Worm (Caenorhabditis elegans) whole organism, midembryonic: ENCODE results near the gene unc-1.

Experiments
- T22C8.4 ChIP-seq: fragments of 200-800 bp; sonication (Bioruptor generic); IDR thresholded peaks from 2 replicates; pipeline ENCODE4 v1.3.6; 2022; ENCODE audit warnings: missing genetic modification characterization, missing compliant biosample characterization
- cog-1 ChIP-seq: sonication (generic microtip); optimal IDR thresholded peaks from 2 replicates; lab custom pipeline; 2016; ENCODE audit warnings: missing genetic modification characterization, missing compliant biosample characterization
- flt-1 ChIP-seq: fragments of 200-800 bp; sonication (Bioruptor generic); IDR thresholded peaks from 2 replicates; pipeline ENCODE4 v1.3.6; 2022; ENCODE audit warnings: missing genetic modification characterization, missing compliant biosample characterization
- klf-2 ChIP-seq: fragments of 200-800 bp; sonication (Bioruptor generic); conservative IDR thresholded peaks from 2 replicates; pipeline ENCODE4 v1.3.6; 2022; ENCODE audit warnings: missing genetic modification reagents, missing genetic modification characterization, missing compliant biosample characterization
- med-1 ChIP-seq: sonication (generic microtip); optimal IDR thresholded peaks from 2 replicates; lab custom pipeline; 2017; ENCODE audit warnings: missing genetic modification characterization, mild to moderate bottlenecking, missing compliant biosample characterization, antibody characterized with exemption, missing genetic modification reagents; ENCODE audit not compliant: insufficient read depth
- ref-1 ChIP-seq: fragments of 200-800 bp; sonication (Bioruptor generic); conservative IDR thresholded peaks from 2 replicates; pipeline ENCODE4 v1.3.6; 2022; ENCODE audit warnings: missing genetic modification reagents, missing genetic modification characterization, missing compliant biosample characterization
- tab-1 ChIP-seq: fragments of 200-800 bp; sonication (Bioruptor generic); IDR thresholded peaks from 2 replicates; pipeline ENCODE4 v1.3.6; 2022; ENCODE audit warnings: missing genetic modification characterization, missing compliant biosample characterization
- ztf-23 ChIP-seq: fragments of 200-800 bp; sonication (Bioruptor generic); IDR thresholded peaks from 2 replicates; pipeline ENCODE4 v1.3.6; 2022; ENCODE audit warnings: missing genetic modification reagents, missing genetic modification characterization, missing compliant biosample characterization
- ztf-29 ChIP-seq: fragments of 200-800 bp; sonication (Bioruptor generic); IDR thresholded peaks from 2 replicates; pipeline ENCODE4 v1.3.6; 2022; ENCODE audit warnings: missing genetic modification reagents, missing genetic modification characterization, missing compliant biosample characterization

The unc-1 gene

DNA sequence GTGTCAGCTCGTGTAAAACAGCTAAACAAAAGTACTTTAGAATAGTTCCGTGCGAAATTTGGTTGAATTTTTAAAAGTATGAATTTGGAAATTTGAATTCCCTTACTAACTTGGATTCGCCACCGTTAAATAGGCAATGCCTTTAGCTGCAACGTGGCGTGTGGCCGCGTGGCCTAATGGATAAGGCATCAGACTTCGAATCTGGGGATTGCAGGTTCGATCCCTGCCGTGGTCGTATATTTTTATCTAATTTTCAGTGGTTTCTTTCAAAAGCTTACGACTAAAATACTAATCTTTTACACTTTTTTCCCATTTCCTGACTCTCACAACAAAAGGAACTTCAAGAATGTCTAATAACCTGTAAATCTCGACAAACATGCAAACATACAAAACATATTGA lies 27.4 kb upstream of the unc-1 start:
- TF ChIP-seq tab-1 (no peak), ref-1 (no peak), ztf-29 (GFP tag; lab: Robert Waterston, UW) (no peak), ztf-23 (GFP tag; lab: Robert Waterston, UW) (no peak), cog-1 (tag; lab: Kevin White, UChicago) (no peak), med-1 (GFP tag; lab: Kevin White, UChicago) (no peak), T22C8.4 (GFP tag; lab: Robert Waterston, UW) (no peak)

DNA sequence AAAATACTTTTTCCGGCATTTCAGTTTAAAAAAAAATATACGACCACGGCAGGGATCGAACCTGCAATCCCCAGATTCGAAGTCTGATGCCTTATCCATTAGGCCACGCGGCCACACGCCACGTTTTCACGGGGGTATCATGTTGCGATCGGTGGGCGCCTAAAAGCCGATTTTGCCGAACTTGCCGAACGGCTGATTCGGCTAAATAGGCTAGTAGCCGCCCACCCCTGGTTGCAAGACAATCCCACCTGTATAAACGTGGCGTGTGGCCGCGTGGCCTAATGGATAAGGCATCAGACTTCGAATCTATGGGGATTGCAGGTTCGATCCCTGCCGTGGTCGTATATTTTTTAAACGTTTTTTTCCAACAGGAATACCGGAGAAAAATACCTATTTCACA lies 26.9 kb upstream of the unc-1 start:
- TF ChIP-seq med-1 (GFP tag; lab: Kevin White, UChicago) (no peak), T22C8.4 (GFP tag; lab: Robert Waterston, UW) (no peak), ref-1 (no peak), cog-1 (tag; lab: Kevin White, UChicago) (no peak), ztf-29 (GFP tag; lab: Robert Waterston, UW) (no peak), klf-2 (GFP tag; lab: Robert Waterston, UW) (no peak), tab-1 (0 out of 2 replicates have a peak, but pooled peaks have one; percentile 57), ztf-23 (GFP tag; lab: Robert Waterston, UW) (no peak), flt-1 (0 out of 2 replicates have a peak, but pooled peaks have one; percentile 8)

DNA sequence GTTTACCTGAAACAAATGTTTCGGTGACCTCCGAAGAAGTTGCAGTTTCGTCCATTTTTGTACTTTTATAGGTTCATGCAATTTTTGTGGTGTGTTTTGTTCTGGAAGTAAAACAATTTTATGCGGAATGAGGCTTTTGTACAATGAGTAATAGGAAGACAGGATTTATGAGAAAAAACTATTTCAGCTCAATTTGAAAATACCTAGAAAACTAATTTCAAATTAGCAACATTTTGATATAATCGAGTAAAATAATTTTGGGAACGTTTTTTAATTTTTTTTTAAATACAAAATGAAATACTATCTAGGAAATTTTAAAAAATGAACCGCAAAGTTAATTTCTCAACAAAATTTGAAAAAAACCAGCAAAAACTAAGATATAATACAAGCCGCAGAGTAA lies 25.8 kb upstream of the unc-1 start, which contains the start of gene rei-2:
Gene rei-2 (minus strand): TSS at position 101 of the 400 bp plus-strand sequence.
- no peak for TF ChIP-seq ztf-23 (GFP tag; lab: Robert Waterston, UW)
- TF ChIP-seq cog-1 (tag; lab: Kevin White, UChicago), result no peak
- no peak for TF ChIP-seq T22C8.4 (GFP tag; lab: Robert Waterston, UW)
- TF ChIP-seq tab-1, result no peak
- TF ChIP-seq flt-1, result no peak
- TF ChIP-seq ref-1, result no peak
- TF ChIP-seq med-1 (GFP tag; lab: Kevin White, UChicago), result no peak
- no peak for TF ChIP-seq ztf-29 (GFP tag; lab: Robert Waterston, UW)
- TF ChIP-seq klf-2 (GFP tag; lab: Robert Waterston, UW), result no peak

DNA sequence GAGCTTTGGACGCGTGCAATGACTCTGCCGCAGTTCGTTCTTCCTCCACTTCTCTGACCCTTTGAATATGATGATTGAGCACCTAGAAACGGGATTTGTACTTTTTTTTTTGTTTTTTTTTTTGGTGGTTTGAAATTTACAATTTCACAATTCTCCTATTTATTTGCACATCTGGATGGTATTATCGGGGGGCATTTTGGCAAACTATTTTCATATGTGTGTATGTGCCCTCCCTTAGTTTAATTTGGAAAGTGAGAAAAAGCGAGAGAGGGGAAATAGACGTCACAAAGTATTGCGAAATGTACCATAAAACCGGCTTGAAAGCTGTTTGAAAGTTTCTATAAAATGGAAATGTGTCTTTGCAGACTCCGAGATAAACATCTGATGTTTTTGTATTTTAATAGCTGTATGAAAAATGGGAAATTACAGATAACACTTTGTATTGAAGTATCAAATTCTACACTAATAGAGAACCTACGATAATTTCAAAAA lies 24.2 kb upstream of the unc-1 start:
- TF ChIP-seq klf-2 (GFP tag; lab: Robert Waterston, UW) (no peak), T22C8.4 (GFP tag; lab: Robert Waterston, UW) (no peak)

DNA sequence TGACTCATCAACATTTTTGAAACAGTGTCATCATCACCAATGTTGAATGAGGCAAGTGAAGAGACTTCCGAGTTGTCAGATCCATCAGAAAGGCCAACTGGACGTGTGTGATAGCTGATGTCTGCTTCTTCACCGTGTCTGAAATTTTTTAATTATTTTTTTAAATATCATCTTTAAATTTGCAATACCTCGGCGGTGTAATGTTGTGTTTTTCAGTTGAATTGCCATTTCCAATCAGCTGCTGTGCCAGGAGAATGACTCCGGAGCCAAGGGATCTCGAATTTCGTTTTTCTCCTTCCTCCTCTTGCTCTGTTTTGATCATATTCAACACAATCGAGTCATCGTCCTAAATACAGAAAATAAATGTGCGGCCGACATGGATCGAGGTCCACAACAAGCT lies 22.7 kb upstream of the unc-1 start:
- TF ChIP-seq ztf-23 (GFP tag; lab: Robert Waterston, UW), result no peak
- TF ChIP-seq klf-2 (GFP tag; lab: Robert Waterston, UW), result no peak
- TF ChIP-seq T22C8.4 (GFP tag; lab: Robert Waterston, UW), result no peak
- no peak for TF ChIP-seq flt-1
- TF ChIP-seq cog-1 (tag; lab: Kevin White, UChicago), result no peak
- no peak for TF ChIP-seq ref-1
- no peak for TF ChIP-seq med-1 (GFP tag; lab: Kevin White, UChicago)

DNA sequence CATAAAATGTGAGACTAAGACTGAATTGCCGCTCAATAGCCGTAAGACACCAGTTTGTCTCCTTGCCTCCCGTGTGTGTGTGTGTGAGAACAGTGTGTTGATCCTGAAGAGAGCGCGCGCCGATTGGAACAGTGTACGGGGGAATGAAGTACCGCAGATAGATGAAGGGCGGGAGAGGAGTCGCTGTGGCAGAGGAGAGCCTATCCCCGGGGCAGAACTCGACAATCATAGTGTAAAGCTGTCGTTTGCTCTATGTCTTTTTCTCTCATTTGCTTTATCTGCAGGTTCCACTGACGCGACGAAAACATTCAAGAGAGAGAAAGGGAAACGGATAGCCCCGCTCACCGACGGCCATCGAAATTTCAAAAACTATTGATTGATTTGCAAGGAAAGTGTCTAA lies 19.7 kb upstream of the unc-1 start:
- no peak for TF ChIP-seq flt-1
- TF ChIP-seq med-1 (GFP tag; lab: Kevin White, UChicago), result no peak
- TF ChIP-seq ztf-23 (GFP tag; lab: Robert Waterston, UW), result no peak
- 0 out of 2 replicates have a peak, but pooled peaks have one; percentile 66 for TF ChIP-seq tab-1
- TF ChIP-seq T22C8.4 (GFP tag; lab: Robert Waterston, UW), result no peak
- TF ChIP-seq klf-2 (GFP tag; lab: Robert Waterston, UW), result no peak
- peak; percentile 16 for TF ChIP-seq cog-1 (tag; lab: Kevin White, UChicago)
- TF ChIP-seq ref-1, result no peak

DNA sequence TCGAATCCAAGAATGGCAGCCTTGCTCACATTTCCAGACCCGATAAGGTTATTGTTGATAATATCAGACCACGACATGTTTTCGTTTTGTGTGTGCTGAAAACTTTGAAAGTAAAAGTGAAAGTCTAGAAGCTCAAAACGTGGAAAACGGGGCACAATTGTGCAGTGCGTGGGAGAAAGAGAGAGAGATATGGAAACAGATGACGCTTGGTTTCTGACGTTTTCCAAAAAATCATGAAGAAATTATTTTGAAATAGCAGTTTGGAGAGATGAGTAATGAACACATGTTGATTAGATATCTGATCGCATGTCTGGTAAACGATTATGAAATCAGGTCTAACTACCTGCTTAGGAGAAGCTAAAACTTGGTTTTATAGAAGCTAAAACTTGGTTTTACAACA lies 18.3 kb upstream of the unc-1 start, which contains the start of gene pfn-3:
Gene pfn-3 (minus strand): TSS at position 101 of the 400 bp plus-strand sequence.
- TF ChIP-seq flt-1 (no peak), med-1 (GFP tag; lab: Kevin White, UChicago) (no peak), ref-1 (no peak), ztf-29 (GFP tag; lab: Robert Waterston, UW) (no peak), cog-1 (tag; lab: Kevin White, UChicago) (no peak), ztf-23 (GFP tag; lab: Robert Waterston, UW) (no peak), T22C8.4 (GFP tag; lab: Robert Waterston, UW) (no peak), klf-2 (GFP tag; lab: Robert Waterston, UW) (no peak), tab-1 (no peak)

DNA sequence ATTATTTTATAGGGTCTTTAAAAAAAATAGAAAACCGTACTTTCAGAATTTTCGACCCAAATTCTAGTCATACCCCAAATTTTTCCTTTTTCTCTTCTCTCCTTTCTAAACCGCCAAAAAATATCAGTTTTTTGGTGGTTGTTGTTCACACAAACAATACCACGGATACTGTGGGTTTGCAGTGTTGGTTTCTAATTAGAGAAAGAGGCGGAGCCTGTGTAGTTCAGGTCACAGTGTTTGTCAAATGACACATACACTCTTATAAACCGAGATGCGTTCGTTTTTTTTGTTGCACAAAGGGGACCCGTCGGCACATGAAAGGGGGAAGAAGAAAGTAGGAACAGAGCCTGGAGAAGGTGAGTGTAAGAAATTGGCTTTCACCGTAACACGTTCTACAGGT lies 9.9 kb upstream of the unc-1 start, which contains the start of gene lim-6:
Gene lim-6 (plus strand): TSS at position 301 of the 400 bp plus-strand sequence.
- no peak for TF ChIP-seq cog-1 (tag; lab: Kevin White, UChicago)
- no peak for TF ChIP-seq T22C8.4 (GFP tag; lab: Robert Waterston, UW)
- no peak for TF ChIP-seq med-1 (GFP tag; lab: Kevin White, UChicago)
- TF ChIP-seq flt-1, result no peak
- TF ChIP-seq ztf-29 (GFP tag; lab: Robert Waterston, UW), result no peak
- TF ChIP-seq tab-1, result no peak

DNA sequence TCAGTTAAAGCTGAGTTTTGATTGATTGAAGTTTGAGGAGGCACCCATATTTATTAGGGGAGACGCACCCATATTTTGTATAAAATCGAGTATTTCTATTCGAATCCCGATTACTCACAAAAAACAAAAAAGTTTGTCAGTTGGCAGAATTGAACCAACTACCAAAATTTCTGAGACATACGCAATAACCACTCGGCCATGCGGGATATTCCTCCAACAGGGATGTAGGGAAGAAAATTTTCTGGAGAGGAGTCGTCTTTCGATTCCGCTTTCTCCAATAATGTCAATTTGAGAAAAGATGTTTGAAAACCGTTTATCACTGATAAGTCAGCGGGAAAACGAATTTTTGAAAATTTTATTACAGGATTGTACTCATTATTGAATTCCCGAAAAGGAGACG lies 8.3 kb upstream of the unc-1 start:
- 0 out of 2 replicates have a peak, but pooled peaks have one; percentile 43 for TF ChIP-seq ztf-23 (GFP tag; lab: Robert Waterston, UW)

DNA sequence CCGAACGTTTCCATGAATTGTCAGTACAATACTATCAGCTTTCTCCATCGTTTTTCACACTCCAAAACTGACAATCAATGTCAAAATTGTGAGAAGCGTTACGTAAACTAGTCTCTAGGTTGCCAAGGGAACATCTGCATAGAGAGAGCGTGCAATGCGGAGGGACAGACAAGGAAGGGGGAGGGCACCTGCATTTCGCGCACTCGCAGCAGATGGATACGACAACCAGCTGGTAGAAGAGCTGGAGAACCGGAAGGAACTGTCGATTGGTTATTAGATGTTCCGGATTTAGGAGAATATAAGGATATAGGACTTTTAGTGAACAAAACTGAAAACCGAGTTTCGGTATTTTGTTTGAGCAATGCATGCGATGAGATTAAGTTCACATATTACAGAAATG lies 6.7 kb upstream of the unc-1 start, which contains the start of gene mksr-1:
Gene mksr-1 (minus strand): TSS at position 144 of the 400 bp plus-strand sequence.
- no peak for TF ChIP-seq ztf-29 (GFP tag; lab: Robert Waterston, UW)
- TF ChIP-seq ref-1, result no peak
- no peak for TF ChIP-seq cog-1 (tag; lab: Kevin White, UChicago)
- no peak for TF ChIP-seq klf-2 (GFP tag; lab: Robert Waterston, UW)
